Worm (Caenorhabditis elegans): ENCODE results near the gene Y7A5A.13.

Gene Y7A5A.13

ce11 chrX:15766861-15767260 lies 6.8 kb upstream of the Y7A5A.13 start:
- TF ChIP-seq attf-4 (tag; optimal IDR thresholded peaks at IDR 0.05) (no peak), daf-19 (GFP tag; conservative IDR thresholded peaks at IDR 0.05) (no peak), nhr-11 (tag; optimal IDR thresholded peaks at IDR 0.05) (no peak), zfp-2 (tag; optimal IDR thresholded peaks at IDR 0.05) (no peak), tra-1 (GFP tag; IDR thresholded peaks at IDR 0.05) (no peak), pha-4 (GFP tag; IDR thresholded peaks at IDR 0.05) (no peak), pha-4 (tag; optimal IDR thresholded peaks at IDR 0.05) (no peak), set-16 (GFP tag; IDR thresholded peaks at IDR 0.05) (peak; percentile 89), aha-1 (tag) (peak; percentile 31), lin-15B (tag; optimal IDR thresholded peaks at IDR 0.05) (no peak), unc-130 (GFP tag; optimal IDR thresholded peaks at IDR 0.05) (no peak), T20F7.1 (GFP tag; optimal IDR thresholded peaks at IDR 0.05) (no peak), dmd-9 (GFP tag; IDR thresholded peaks at IDR 0.05) (no peak), nhr-42 (GFP tag; IDR thresholded peaks at IDR 0.05) (no peak)

ce11 chrX:15768532-15768931 lies 5.1 kb upstream of the Y7A5A.13 start:
- TF ChIP-seq aha-1 (tag) (peak; percentile 26), ama-1 (optimal IDR thresholded peaks at IDR 0.05) (no peak), nhr-76 (tag; optimal IDR thresholded peaks at IDR 0.05) (no peak), ZK337.2 (GFP tag; IDR thresholded peaks at IDR 0.05) (no peak)

ce11 chrX:15769895-15770559 lies 3.6 kb upstream of the Y7A5A.13 start:
- TF ChIP-seq nhr-77 (tag; optimal IDR thresholded peaks at IDR 0.05) (peak; percentile 24), dve-1 (tag; optimal IDR thresholded peaks at IDR 0.05; ENCODE audit: insufficient read depth) (peak; percentile 18), pqm-1 (tag; optimal IDR thresholded peaks at IDR 0.05) (peak; percentile 49), daf-16 (GFP tag; optimal IDR thresholded peaks at IDR 0.05) (no peak), daf-16 (tag; optimal IDR thresholded peaks at IDR 0.05) (peak; percentile 59), unc-39 (tag; optimal IDR thresholded peaks at IDR 0.05) (no peak), nhr-102 (tag; optimal IDR thresholded peaks at IDR 0.05) (no peak), nhr-28 (tag; optimal IDR thresholded peaks at IDR 0.05) (peak; percentile 14), jun-1 (tag; optimal IDR thresholded peaks at IDR 0.05) (no peak), zip-2 (tag; optimal IDR thresholded peaks at IDR 0.05) (no peak), zag-1 (tag; optimal IDR thresholded peaks at IDR 0.05) (no peak)

ce11 chrX:15770787-15771186 lies 2.9 kb upstream of the Y7A5A.13 start:
- TF ChIP-seq mes-2 (tag; optimal IDR thresholded peaks at IDR 0.05; ENCODE audit: poor library complexity, severe bottlenecking) (no peak), nhr-25 (tag; optimal IDR thresholded peaks at IDR 0.05; ENCODE audit: borderline replicate concordance, insufficient read depth) (no peak), T26A8.4 (GFP tag; IDR thresholded peaks at IDR 0.05) (no peak), set-16 (GFP tag; IDR thresholded peaks at IDR 0.05) (peak; percentile 37; the same call in 1 of the 2 replicates)

- TF ChIP-seq Y5F2A.4 (GFP tag; optimal IDR thresholded peaks at IDR 0.05) (no peak), duxl-1 (tag; optimal IDR thresholded peaks at IDR 0.05; ENCODE audit: poor library complexity) (no peak), aha-1 (tag) (peak; percentile 26), unc-62 (GFP tag; optimal IDR thresholded peaks at IDR 0.05 in 1 of 2) (peak in 1 of 2 experiments; percentile 55), unc-62 (tag; optimal IDR thresholded peaks at IDR 0.05) (no peak), rbr-2 (tag; optimal IDR thresholded peaks at IDR 0.05) (no peak), dmd-9 (GFP tag; IDR thresholded peaks at IDR 0.05) (no peak), tra-1 (GFP tag; IDR thresholded peaks at IDR 0.05) (no peak), ztf-11 (tag; optimal IDR thresholded peaks at IDR 0.05) (no peak), lin-13 (GFP tag; optimal IDR thresholded peaks at IDR 0.05) (no peak), ztf-7 (tag; optimal IDR thresholded peaks at IDR 0.05) (no peak), ceh-62 (tag; optimal IDR thresholded peaks at IDR 0.05) (no peak), gei-8 (GFP tag; optimal IDR thresholded peaks at IDR 0.05) (no peak), nhr-28 (tag; optimal IDR thresholded peaks at IDR 0.05) (peak; percentile 43), hlh-11 (tag; optimal IDR thresholded peaks at IDR 0.05) (peak; percentile 20), dpl-1 (GFP tag; optimal IDR thresholded peaks at IDR 0.05) (no peak), mes-2 (tag; optimal IDR thresholded peaks at IDR 0.05; ENCODE audit: poor library complexity, severe bottlenecking) (peak; percentile 21), nhr-76 (tag; optimal IDR thresholded peaks at IDR 0.05) (no peak), fos-1 (tag; optimal IDR thresholded peaks at IDR 0.05) (no peak), dve-1 (tag; optimal IDR thresholded peaks at IDR 0.05; ENCODE audit: insufficient read depth) (peak; percentile 15), daf-16 (GFP tag; optimal IDR thresholded peaks at IDR 0.05) (no peak), daf-16 (tag; optimal IDR thresholded peaks at IDR 0.05) (peak; percentile 96), dmd-6 (GFP tag; IDR thresholded peaks at IDR 0.05) (peak; percentile 51; the same call in 1 of the 2 replicates), pqm-1 (tag; optimal IDR thresholded peaks at IDR 0.05) (peak; percentile 61)
These were observed 2.2 kb upstream of the Y7A5A.13 start, which contains the start of gene Y7A5A.1 for ce11 chrX:15771411-15771810. Gene Y7A5A.1, minus strand, starts transcription at chrX:15771493.

Data from whole organism, L4 larva.